Worm (Caenorhabditis elegans): ENCODE results near the gene dop-4.

Gene dop-4

DNA sequence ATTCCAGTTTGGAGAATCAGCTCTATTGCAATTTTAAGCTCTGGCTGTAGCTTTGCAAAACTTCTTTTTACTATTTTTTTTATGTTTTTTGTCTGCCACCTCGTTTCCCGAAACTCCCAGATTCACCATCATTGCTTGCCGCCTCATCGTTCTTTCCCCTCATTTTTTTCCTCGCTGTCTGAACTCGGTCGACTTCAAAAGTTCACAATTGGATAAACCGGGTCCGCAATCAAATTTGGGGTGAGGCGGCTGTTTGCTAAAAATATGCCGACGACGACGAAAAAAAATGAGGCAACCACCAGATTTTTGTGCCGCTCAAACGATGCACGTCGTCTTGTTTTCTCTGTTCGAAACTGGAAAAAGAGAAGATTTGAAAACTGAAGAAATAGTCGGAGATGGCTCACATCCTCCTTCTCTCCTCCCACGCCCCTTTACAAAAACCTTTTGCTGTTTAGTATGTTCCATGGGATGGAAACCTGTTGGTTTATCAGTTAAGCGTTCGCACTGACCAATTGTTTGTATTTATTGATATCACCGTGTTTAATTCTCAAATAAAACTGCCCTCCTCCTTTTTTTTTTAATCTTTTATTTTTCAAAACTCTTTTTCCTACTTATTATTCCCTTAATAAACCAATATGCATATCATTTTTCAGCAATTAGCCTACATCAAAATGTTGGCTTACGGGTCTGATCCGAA lies at the start of gene dop-4:
Gene dop-4, plus strand, starts transcription at position 647 of the 697 bp plus-strand sequence.
- TF ChIP-seq klf-2 (GFP tag; conservative IDR thresholded peaks at IDR 0.05) (no peak), flt-1 (GFP tag; IDR thresholded peaks at IDR 0.05) (no peak), tab-1 (GFP tag; IDR thresholded peaks at IDR 0.05) (no peak), ztf-29 (GFP tag; IDR thresholded peaks at IDR 0.05) (no peak), ref-1 (GFP tag; conservative IDR thresholded peaks at IDR 0.05) (no peak), med-1 (GFP tag; optimal IDR thresholded peaks at IDR 0.05; ENCODE audit: insufficient read depth) (no peak), ztf-23 (GFP tag; IDR thresholded peaks at IDR 0.05) (no peak), cog-1 (tag; optimal IDR thresholded peaks at IDR 0.05) (no peak), T22C8.4 (GFP tag; IDR thresholded peaks at IDR 0.05) (no peak)

DNA sequence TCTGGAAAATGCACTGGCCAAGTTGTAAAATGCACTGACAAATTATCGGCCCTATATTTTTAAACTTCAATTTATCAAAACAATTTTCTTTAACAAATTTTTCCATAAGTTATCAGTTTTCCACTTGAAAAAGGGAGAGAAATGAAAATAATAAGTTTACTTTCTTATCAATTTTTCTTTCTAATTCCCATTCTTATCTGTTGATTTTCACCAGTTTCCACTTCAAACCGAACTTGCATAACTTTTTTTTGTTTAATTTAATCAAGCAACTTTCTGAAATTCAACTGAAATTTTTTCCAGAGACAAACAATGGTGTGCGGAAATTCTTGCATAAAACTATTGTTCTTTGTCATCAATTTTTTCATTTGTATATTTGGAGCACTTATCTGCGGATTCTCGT lies 49.3 kb upstream of the dop-4 start, which contains the start of gene tsp-9:
Gene tsp-9, plus strand, starts transcription at position 301 of the 400 bp plus-strand sequence.
- no peak for TF ChIP-seq ztf-23 (GFP tag; IDR thresholded peaks at IDR 0.05)
- TF ChIP-seq med-1 (GFP tag; optimal IDR thresholded peaks at IDR 0.05; ENCODE audit: insufficient read depth), result no peak
- no peak for TF ChIP-seq flt-1 (GFP tag; IDR thresholded peaks at IDR 0.05)
- no peak for TF ChIP-seq ztf-29 (GFP tag; IDR thresholded peaks at IDR 0.05)
- no peak for TF ChIP-seq klf-2 (GFP tag; conservative IDR thresholded peaks at IDR 0.05)
- no peak for TF ChIP-seq ref-1 (GFP tag; conservative IDR thresholded peaks at IDR 0.05)
- no peak for TF ChIP-seq tab-1 (GFP tag; IDR thresholded peaks at IDR 0.05)
- TF ChIP-seq cog-1 (tag; optimal IDR thresholded peaks at IDR 0.05), result no peak
- TF ChIP-seq T22C8.4 (GFP tag; IDR thresholded peaks at IDR 0.05), result no peak

DNA sequence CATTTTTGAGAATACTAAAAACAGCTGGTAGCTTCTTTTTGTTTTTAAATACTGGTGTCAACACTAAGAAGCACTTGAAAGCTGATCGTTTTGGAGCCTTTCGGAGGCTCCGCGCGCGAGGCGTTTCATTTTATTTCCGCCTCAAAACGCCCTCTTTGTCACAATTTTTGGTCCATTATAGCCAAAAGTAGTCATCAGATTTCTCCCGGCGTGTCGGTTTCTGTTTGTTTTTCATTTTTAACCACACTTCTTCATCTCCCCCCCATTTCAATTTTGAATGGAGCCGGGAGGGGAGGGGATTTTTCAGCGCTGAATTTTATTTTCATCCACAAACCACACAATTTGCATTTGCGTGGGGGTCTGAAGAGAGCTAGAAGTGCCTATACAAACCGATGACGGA lies 45.3 kb upstream of the dop-4 start, which contains the start of gene C25G6.4:
Gene C25G6.4, minus strand, starts transcription at position 101 of the 400 bp plus-strand sequence.
- TF ChIP-seq ztf-29 (GFP tag; IDR thresholded peaks at IDR 0.05) (no peak), tab-1 (GFP tag; IDR thresholded peaks at IDR 0.05) (no peak), klf-2 (GFP tag; conservative IDR thresholded peaks at IDR 0.05) (no peak), ref-1 (GFP tag; conservative IDR thresholded peaks at IDR 0.05) (no peak), flt-1 (GFP tag; IDR thresholded peaks at IDR 0.05) (no peak), ztf-23 (GFP tag; IDR thresholded peaks at IDR 0.05) (no peak), cog-1 (tag; optimal IDR thresholded peaks at IDR 0.05) (no peak), med-1 (GFP tag; optimal IDR thresholded peaks at IDR 0.05; ENCODE audit: insufficient read depth) (no peak), T22C8.4 (GFP tag; IDR thresholded peaks at IDR 0.05) (no peak)

DNA sequence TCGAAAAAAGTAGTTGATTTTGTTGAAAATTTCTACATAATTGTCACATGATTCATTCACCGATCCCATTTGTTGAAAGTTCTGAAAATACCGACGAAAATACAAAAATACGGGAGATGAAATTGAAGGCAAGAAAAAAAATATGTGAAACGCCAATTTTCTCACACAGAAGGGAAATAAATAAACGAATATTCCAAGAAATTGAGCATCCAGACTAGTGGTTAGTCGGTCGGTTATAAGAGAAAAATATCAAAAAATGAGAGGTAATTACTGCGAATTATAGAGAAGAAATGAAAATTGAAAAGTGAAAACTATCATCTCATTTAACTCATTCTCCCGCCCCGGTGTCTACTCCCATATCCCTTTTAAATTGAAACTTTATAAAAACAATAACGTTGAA lies 39.5 kb upstream of the dop-4 start, which contains the start of gene npr-11:
Gene npr-11, minus strand, starts transcription at position 101 of the 400 bp plus-strand sequence.
- TF ChIP-seq ztf-29 (GFP tag; IDR thresholded peaks at IDR 0.05) (no peak), med-1 (GFP tag; optimal IDR thresholded peaks at IDR 0.05; ENCODE audit: insufficient read depth) (no peak), flt-1 (GFP tag; IDR thresholded peaks at IDR 0.05) (no peak), ztf-23 (GFP tag; IDR thresholded peaks at IDR 0.05) (no peak), klf-2 (GFP tag; conservative IDR thresholded peaks at IDR 0.05) (no peak), cog-1 (tag; optimal IDR thresholded peaks at IDR 0.05) (no peak), tab-1 (GFP tag; IDR thresholded peaks at IDR 0.05) (no peak), T22C8.4 (GFP tag; IDR thresholded peaks at IDR 0.05) (no peak), ref-1 (GFP tag; conservative IDR thresholded peaks at IDR 0.05) (no peak)

DNA sequence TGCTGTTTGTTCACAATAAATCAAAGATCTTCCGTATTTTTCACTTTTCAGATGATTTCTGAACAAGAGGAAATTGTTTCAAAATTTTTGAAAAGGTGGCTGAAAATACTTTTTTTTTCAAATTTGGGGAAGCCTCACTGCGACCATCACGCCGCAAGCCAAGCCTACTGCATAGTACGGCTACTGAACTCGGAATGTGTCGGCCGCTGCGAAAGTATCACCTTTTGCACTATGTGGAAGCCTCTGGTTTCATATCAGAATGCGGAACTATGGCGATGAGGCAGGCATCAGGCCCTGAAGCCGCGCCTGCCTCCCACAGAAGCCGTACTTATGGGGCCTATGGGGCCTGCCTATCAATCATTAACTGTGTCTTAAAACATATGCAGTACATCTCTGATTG lies 37.4 kb upstream of the dop-4 start:
- TF ChIP-seq ztf-29 (GFP tag; IDR thresholded peaks at IDR 0.05), result no peak
- TF ChIP-seq klf-2 (GFP tag; conservative IDR thresholded peaks at IDR 0.05), result no peak
- TF ChIP-seq cog-1 (tag; optimal IDR thresholded peaks at IDR 0.05), result no peak
- no peak for TF ChIP-seq ztf-23 (GFP tag; IDR thresholded peaks at IDR 0.05)
- no peak for TF ChIP-seq ref-1 (GFP tag; conservative IDR thresholded peaks at IDR 0.05)
- TF ChIP-seq tab-1 (GFP tag; IDR thresholded peaks at IDR 0.05), result no peak
- TF ChIP-seq flt-1 (GFP tag; IDR thresholded peaks at IDR 0.05), result no peak

DNA sequence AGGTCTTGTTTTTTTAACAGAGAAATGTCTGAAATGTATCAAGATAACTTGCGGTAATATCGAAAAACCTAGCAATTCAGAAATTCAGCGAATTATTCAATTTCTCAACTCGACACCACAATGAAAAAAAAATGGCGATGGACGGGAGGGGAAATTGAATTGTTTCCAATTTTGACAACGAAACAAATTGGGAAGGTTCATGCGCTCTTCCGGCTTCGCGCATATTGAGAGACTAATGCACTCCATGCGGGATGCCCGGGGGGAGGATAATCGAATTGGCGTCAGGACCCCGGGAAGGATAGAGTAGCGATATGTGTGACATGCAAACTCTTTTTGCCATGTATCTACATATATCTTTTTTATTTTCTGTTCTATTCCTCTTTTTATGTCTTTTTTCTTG lies 29.7 kb upstream of the dop-4 start:
- TF ChIP-seq ztf-29 (GFP tag; IDR thresholded peaks at IDR 0.05), result no peak
- TF ChIP-seq ztf-23 (GFP tag; IDR thresholded peaks at IDR 0.05), result no peak
- TF ChIP-seq cog-1 (tag; optimal IDR thresholded peaks at IDR 0.05), result no peak
- TF ChIP-seq ref-1 (GFP tag; conservative IDR thresholded peaks at IDR 0.05), result no peak
- no peak for TF ChIP-seq tab-1 (GFP tag; IDR thresholded peaks at IDR 0.05)
- no peak for TF ChIP-seq klf-2 (GFP tag; conservative IDR thresholded peaks at IDR 0.05)
- no peak for TF ChIP-seq T22C8.4 (GFP tag; IDR thresholded peaks at IDR 0.05)
- no peak for TF ChIP-seq med-1 (GFP tag; optimal IDR thresholded peaks at IDR 0.05; ENCODE audit: insufficient read depth)

DNA sequence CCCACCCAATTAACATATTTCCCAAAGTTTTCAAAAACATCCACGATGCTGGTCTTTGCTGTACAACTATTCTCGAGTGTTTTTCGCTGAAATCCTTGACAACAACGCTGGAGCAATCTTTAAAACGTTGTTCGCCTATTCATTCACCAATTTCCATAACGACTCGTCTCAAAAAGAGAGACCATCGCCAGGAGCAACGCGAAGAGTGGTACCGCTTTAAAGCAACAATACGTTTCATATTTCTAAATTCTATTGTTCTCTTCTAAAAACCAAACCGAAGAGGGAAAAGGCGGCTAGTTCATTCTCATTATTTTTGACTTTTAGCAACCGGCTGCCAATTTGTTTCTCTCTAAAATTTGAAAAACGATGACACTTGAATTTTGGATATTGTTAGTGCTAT lies 24.5 kb upstream of the dop-4 start, which contains the start of gene C25G6.1:
Gene C25G6.1, plus strand, starts transcription at position 301 of the 400 bp plus-strand sequence.
- no peak for TF ChIP-seq klf-2 (GFP tag; conservative IDR thresholded peaks at IDR 0.05)
- TF ChIP-seq tab-1 (GFP tag; IDR thresholded peaks at IDR 0.05), result no peak
- no peak for TF ChIP-seq ztf-23 (GFP tag; IDR thresholded peaks at IDR 0.05)
- TF ChIP-seq flt-1 (GFP tag; IDR thresholded peaks at IDR 0.05), result no peak
- TF ChIP-seq ztf-29 (GFP tag; IDR thresholded peaks at IDR 0.05), result no peak
- no peak for TF ChIP-seq cog-1 (tag; optimal IDR thresholded peaks at IDR 0.05)
- TF ChIP-seq T22C8.4 (GFP tag; IDR thresholded peaks at IDR 0.05), result no peak
- no peak for TF ChIP-seq ref-1 (GFP tag; conservative IDR thresholded peaks at IDR 0.05)

DNA sequence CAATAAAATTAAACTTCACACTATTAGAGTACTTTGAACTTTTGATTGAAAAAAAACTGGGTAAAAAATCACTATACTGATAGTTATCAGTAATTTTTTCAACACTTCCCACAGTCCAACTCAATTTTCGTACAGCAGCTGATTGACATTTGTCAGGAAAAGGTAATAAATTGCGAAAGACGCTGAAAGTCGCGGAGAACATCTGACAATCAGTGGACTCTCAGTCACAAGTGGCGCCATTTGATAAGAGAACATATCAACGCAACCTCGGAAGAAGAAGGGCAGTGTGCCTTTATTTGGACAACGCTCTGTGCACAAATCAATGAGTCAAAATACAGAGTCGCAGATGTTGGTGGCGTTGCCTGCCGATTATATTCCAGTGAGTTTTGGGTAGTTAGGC lies 22.5 kb upstream of the dop-4 start, which contains the start of gene C52B11.5:
Gene C52B11.5, plus strand, starts transcription at position 250 of the 400 bp plus-strand sequence.
- TF ChIP-seq cog-1 (tag; optimal IDR thresholded peaks at IDR 0.05), result no peak
- no peak for TF ChIP-seq flt-1 (GFP tag; IDR thresholded peaks at IDR 0.05)
- TF ChIP-seq ztf-23 (GFP tag; IDR thresholded peaks at IDR 0.05), result no peak
- TF ChIP-seq tab-1 (GFP tag; IDR thresholded peaks at IDR 0.05), result no peak
- TF ChIP-seq ref-1 (GFP tag; conservative IDR thresholded peaks at IDR 0.05), result no peak
- no peak for TF ChIP-seq T22C8.4 (GFP tag; IDR thresholded peaks at IDR 0.05)
- no peak for TF ChIP-seq klf-2 (GFP tag; conservative IDR thresholded peaks at IDR 0.05)
- TF ChIP-seq med-1 (GFP tag; optimal IDR thresholded peaks at IDR 0.05; ENCODE audit: insufficient read depth), result no peak
- no peak for TF ChIP-seq ztf-29 (GFP tag; IDR thresholded peaks at IDR 0.05)

DNA sequence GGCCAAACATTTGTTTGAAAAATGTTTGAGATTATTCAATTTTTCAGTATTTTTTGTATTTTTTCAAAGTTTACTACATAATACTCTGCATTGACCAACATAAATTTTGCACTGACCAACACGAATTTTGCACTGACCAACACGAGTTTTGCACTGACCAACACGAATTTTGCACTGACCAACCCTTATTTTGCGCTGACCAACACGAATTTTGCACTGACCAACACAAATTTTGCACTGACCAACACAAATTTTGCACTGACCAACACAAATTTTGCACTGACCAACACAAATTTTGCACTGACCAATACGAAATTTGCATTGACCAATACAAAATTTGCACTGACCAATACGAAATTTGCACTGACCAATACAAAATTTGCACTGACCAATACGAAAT lies 2.2 kb upstream of the dop-4 start:
- TF ChIP-seq T22C8.4 (GFP tag; IDR thresholded peaks at IDR 0.05) (no peak), ref-1 (GFP tag; conservative IDR thresholded peaks at IDR 0.05) (no peak), med-1 (GFP tag; optimal IDR thresholded peaks at IDR 0.05; ENCODE audit: insufficient read depth) (no peak), cog-1 (tag; optimal IDR thresholded peaks at IDR 0.05) (no peak), flt-1 (GFP tag; IDR thresholded peaks at IDR 0.05) (no peak), tab-1 (GFP tag; IDR thresholded peaks at IDR 0.05) (no peak), ztf-29 (GFP tag; IDR thresholded peaks at IDR 0.05) (no peak), ztf-23 (GFP tag; IDR thresholded peaks at IDR 0.05) (no peak), klf-2 (GFP tag; conservative IDR thresholded peaks at IDR 0.05) (no peak)
